Fruit fly (Drosophila melanogaster): Measurements from ENCODE around the gene Ack.

Ack gene

DNA sequence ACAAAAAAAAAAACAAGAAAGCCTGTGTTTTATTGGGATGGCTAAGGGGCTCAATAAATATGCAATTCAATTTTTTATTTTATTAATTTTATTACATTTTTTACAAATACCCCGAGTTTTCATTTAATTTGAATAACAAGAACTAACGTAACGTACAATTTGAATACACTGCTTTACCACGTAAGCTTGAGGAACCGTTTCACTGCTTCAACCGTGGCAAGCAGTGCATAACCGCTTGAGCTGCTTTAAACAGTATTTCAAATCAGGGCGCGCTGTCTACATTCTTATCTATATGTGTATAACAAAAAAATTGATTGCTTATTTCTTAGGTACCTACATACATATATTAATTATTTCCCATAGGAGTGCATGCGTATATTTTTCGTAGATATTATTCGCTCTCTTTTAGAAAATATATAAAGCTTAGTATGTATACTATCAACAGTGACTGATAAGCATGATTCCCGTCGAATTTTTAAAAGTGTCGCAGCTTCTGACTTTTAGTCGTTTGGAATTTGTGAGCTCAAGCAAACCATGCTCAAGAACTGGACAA is 15.2 kb upstream of the Ack start, which contains the start of gene CG14990 (continued):
- no peak for TF ChIP-seq tio (GFP tag; optimal IDR thresholded peaks at IDR 0.05)
- TF ChIP-seq pfk (GFP tag; optimal IDR thresholded peaks at IDR 0.05) = no peak
- peak; percentile 66; the same call in 1 of the 2 replicates for TF ChIP-seq CG42726 (GFP tag; IDR thresholded peaks at IDR 0.05; ENCODE audit: partially characterized antibody)
- no peak for TF ChIP-seq Optix (GFP tag; IDR thresholded peaks at IDR 0.05)
- peak; percentile 63; the same call in 1 of the 3 replicates for TF ChIP-seq knrl (GFP tag; IDR thresholded peaks at IDR 0.05; ENCODE audit: partially characterized antibody)
- TF ChIP-seq CG6813 (GFP tag; optimal IDR thresholded peaks at IDR 0.05) = no peak
- TF ChIP-seq wek (GFP tag; optimal IDR thresholded peaks at IDR 0.05) = no peak
- TF ChIP-seq Eip74EF (GFP tag; optimal IDR thresholded peaks at IDR 0.05) = peak in 1 of 2 experiments; percentile 96
- TF ChIP-seq CG8388 (GFP tag; optimal IDR thresholded peaks at IDR 0.05) = no peak
- peak; percentile 66; the same call in 1 of the 2 replicates for TF ChIP-seq vvl (GFP tag; IDR thresholded peaks at IDR 0.05)
- TF ChIP-seq CG8359 (GFP tag; optimal IDR thresholded peaks at IDR 0.05; ENCODE audit: borderline replicate concordance) = no peak
- TF ChIP-seq H15 (GFP tag; IDR thresholded peaks at IDR 0.05) = no peak
- TF ChIP-seq tin (GFP tag; optimal IDR thresholded peaks at IDR 0.05) = no peak
- no peak for TF ChIP-seq ac (GFP tag; optimal IDR thresholded peaks at IDR 0.05)
- no peak for TF ChIP-seq Doc3 (GFP tag; IDR thresholded peaks at IDR 0.05; ENCODE audit: partially characterized antibody)
- no peak for TF ChIP-seq TFAM (GFP tag; optimal IDR thresholded peaks at IDR 0.05)
- peak; percentile 65 for TF ChIP-seq sd (tag; optimal IDR thresholded peaks at IDR 0.05)
- no peak for TF ChIP-seq CG4404 (GFP tag; IDR thresholded peaks at IDR 0.05)
- TF ChIP-seq org-1 (GFP tag; optimal IDR thresholded peaks at IDR 0.05) = no peak
- no peak for TF ChIP-seq GATAe (GFP tag; conservative IDR thresholded peaks at IDR 0.05)
- no peak for TF ChIP-seq CG15073 (GFP tag; optimal IDR thresholded peaks at IDR 0.05)
- no peak for TF ChIP-seq lilli (GFP tag; optimal IDR thresholded peaks at IDR 0.05)
- peak; percentile 75 for TF ChIP-seq sens (GFP tag)
- peak; percentile 43 for TF ChIP-seq HmgZ (tag; optimal IDR thresholded peaks at IDR 0.05)

DNA sequence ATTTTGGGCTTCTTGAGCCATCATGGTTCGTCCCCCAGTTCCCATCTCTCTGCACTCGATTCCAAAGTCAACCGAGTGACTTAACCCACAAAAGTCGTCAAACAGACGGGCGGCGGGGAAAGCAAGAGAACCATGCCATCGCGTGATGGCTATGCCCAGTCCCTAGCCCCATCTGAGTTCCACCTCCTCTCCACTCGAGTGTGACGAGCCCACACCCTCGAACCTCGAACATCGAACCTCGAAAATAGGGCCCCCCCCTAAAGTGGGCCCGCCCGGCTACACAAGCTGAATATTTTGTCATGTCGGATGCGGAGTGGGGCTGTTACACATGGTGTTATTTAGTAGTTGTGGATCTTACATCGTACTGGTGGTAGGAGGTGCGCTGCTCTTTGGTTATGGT is 11.4 kb upstream of the Ack start:
- TF ChIP-seq abd-A (tag; optimal IDR thresholded peaks at IDR 0.05) (peak; percentile 12), croc (GFP tag; conservative IDR thresholded peaks at IDR 0.05) (no peak), insv (GFP tag; optimal IDR thresholded peaks at IDR 0.05) (no peak), cwo (GFP tag; optimal IDR thresholded peaks at IDR 0.05) (peak; percentile 31), twi (tag; optimal IDR thresholded peaks at IDR 0.05) (peak; percentile 8), unpg (GFP tag; optimal IDR thresholded peaks at IDR 0.05) (no peak), Xbp1 (GFP tag; optimal IDR thresholded peaks at IDR 0.05) (no peak), eve (GFP tag; optimal IDR thresholded peaks at IDR 0.05) (no peak), Sry-β (GFP tag; optimal IDR thresholded peaks at IDR 0.05) (no peak), CkIIα-i1 (GFP tag; IDR thresholded peaks at IDR 0.05) (no peak), seq (GFP tag; IDR thresholded peaks at IDR 0.05) (no peak), al (GFP tag; IDR thresholded peaks at IDR 0.05) (no peak), pros (GFP tag; optimal IDR thresholded peaks at IDR 0.05) (peak; percentile 55), hbn (GFP tag; IDR thresholded peaks at IDR 0.05; ENCODE audit: partially characterized antibody) (no peak), knrl (GFP tag; IDR thresholded peaks at IDR 0.05; ENCODE audit: partially characterized antibody) (no peak), sna (GFP tag; IDR thresholded peaks at IDR 0.05; ENCODE audit: partially characterized antibody) (no peak), nerfin-1 (tag; optimal IDR thresholded peaks at IDR 0.05) (no peak), sima (GFP tag; optimal IDR thresholded peaks at IDR 0.05) (no peak), CG3065 (GFP tag; optimal IDR thresholded peaks at IDR 0.05) (no peak), CG32772 (GFP tag; IDR thresholded peaks at IDR 0.05) (no peak), crol (GFP tag; IDR thresholded peaks at IDR 0.05) (peak; percentile 95), p53 (GFP tag; optimal IDR thresholded peaks at IDR 0.05) (no peak), lilli (GFP tag; optimal IDR thresholded peaks at IDR 0.05) (no peak), CG4854 (GFP tag; optimal IDR thresholded peaks at IDR 0.05) (no peak), Pdp1 (GFP tag; optimal IDR thresholded peaks at IDR 0.05) (peak in 1 of 2 experiments; percentile 31), CG2199 (GFP tag; IDR thresholded peaks at IDR 0.05) (0 out of 3 replicates have a peak, but pooled peaks have one; percentile 59), CG17328 (GFP tag; IDR thresholded peaks at IDR 0.05) (no peak), br (optimal IDR thresholded peaks at IDR 0.05) (no peak), vvl (GFP tag; IDR thresholded peaks at IDR 0.05) (peak; percentile 47; the same call in 1 of the 2 replicates)

Data from whole organism, embryonic.